Worm (Caenorhabditis elegans): ENCODE results near the gene atg-18.

atg-18 gene

DNA sequence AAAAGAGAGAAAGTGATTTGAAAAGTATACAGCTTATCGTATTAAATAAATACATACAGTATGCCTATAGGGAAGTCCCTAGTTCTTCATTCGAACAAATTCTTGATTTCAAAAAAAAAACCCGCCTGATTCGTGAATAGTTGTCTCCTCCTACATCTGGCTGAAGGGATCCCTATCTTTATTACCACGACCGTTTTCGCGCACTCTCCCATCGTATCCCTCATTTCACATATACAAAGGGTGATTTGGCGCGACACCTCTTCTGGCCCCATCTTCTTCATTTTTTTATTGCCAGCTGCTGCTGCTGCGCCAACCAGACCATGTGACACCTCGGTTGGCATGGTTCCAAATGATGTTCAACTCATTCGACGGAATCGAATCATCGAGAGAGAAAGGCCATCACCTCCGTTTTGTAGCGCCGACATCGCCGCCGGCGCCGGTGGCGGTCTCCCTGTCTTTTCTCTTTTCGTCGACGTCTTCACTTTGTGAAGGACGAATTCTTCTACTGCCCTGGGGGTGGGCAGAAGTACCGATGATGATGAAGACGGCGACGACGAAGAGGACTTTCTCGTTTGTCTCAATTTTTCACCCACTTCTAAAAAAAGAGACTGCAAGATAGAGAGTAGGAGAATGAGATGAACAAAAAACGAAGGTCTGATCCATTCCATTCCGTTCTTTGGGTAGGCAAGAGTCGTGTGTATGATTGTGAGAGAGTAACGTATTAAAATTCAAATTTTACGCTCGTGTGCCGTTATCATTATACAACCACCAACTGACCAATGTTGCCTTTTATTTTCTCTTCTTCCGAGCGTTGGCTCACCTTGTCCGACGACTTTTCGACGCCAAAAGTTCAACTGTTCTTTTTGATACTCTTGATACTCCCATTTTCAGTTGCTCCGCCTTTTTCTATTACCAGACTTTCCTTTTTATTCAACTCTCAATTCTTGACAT, 31.2 kb upstream of the atg-18 start:
- peak; percentile 68 for TF ChIP-seq zfh-2 (GFP tag; conservative IDR thresholded peaks at IDR 0.05)
- no peak for TF ChIP-seq chd-7 (tag; optimal IDR thresholded peaks at IDR 0.05)
- TF ChIP-seq hlh-26 (GFP tag; conservative IDR thresholded peaks at IDR 0.05): no peak
- TF ChIP-seq pbrm-1 (GFP tag; IDR thresholded peaks at IDR 0.05): no peak
- no peak for TF ChIP-seq akir-1 (GFP tag; optimal IDR thresholded peaks at IDR 0.05)
- TF ChIP-seq hrde-1 (tag; optimal IDR thresholded peaks at IDR 0.05; ENCODE audit: borderline replicate concordance): no peak
- no peak for TF ChIP-seq ztf-25 (GFP tag; IDR thresholded peaks at IDR 0.05)
- no peak for TF ChIP-seq die-1 (tag; optimal IDR thresholded peaks at IDR 0.05)
- TF ChIP-seq lin-40 (tag; optimal IDR thresholded peaks at IDR 0.05): peak; percentile 30
- TF ChIP-seq F49E8.2 (tag; optimal IDR thresholded peaks at IDR 0.05; ENCODE audit: insufficient read depth): no peak
- TF ChIP-seq let-526 (GFP tag; IDR thresholded peaks at IDR 0.05): no peak
- TF ChIP-seq B0019.2 (GFP tag; conservative IDR thresholded peaks at IDR 0.05): no peak
- no peak for TF ChIP-seq ama-1 (optimal IDR thresholded peaks at IDR 0.05)
- no peak for TF ChIP-seq ama-1 (GFP tag; optimal IDR thresholded peaks at IDR 0.05)
- TF ChIP-seq F57C9.4 (tag; optimal IDR thresholded peaks at IDR 0.05): no peak
- TF ChIP-seq F52B5.7 (tag; optimal IDR thresholded peaks at IDR 0.05): no peak
- 0 out of 2 replicates have a peak, but pooled peaks have one; percentile 38 for TF ChIP-seq nfyb-1 (GFP tag; IDR thresholded peaks at IDR 0.05)
- no peak for TF ChIP-seq sptf-2 (GFP tag; optimal IDR thresholded peaks at IDR 0.05)
- no peak for TF ChIP-seq lin-54 (GFP tag; optimal IDR thresholded peaks at IDR 0.05)
- no peak for TF ChIP-seq snpc-3.4 (tag; optimal IDR thresholded peaks at IDR 0.05)
- peak; percentile 40 for TF ChIP-seq somi-1 (GFP tag; optimal IDR thresholded peaks at IDR 0.05)
- TF ChIP-seq C17E4.6 (GFP tag; IDR thresholded peaks at IDR 0.05): no peak
- TF ChIP-seq aptf-2 (GFP tag; conservative IDR thresholded peaks at IDR 0.05): no peak
- TF ChIP-seq F57A8.1 (GFP tag; optimal IDR thresholded peaks at IDR 0.05): no peak
- TF ChIP-seq B0261.1 (tag; optimal IDR thresholded peaks at IDR 0.05): no peak
- peak; percentile 29 for TF ChIP-seq ztf-26 (tag; optimal IDR thresholded peaks at IDR 0.05)

DNA sequence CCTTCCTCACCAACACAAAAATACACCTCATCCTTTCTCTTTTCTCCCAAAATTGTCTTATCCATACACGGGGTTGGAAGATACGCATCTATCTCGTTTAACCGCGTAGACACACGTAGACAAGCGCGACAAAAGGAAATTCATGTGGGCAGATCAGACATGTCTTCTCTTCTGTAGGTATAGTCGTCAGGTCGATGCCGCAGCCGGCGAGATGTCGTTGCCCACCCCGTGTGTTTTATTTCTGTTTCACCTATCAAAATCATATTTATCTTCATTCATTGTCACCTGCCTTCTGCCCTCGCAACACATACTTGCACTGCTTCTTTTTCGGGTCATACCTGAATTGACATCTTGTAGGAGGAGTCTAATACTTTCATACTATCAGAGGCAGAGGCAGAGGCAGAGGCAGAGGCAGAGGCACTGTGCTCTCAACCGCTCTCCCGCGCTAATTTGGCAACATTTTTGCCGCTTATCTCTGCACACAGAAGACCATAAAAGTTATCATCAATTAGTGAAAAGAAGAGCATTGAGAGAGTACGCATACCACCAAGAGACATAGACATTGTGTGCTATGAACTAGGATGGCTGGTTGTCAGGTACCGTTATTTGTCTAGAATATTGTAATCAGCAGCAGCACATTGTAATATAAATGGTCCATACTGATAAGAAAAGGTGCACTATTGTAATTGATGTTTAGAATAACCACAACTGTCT, 30.3 kb upstream of the atg-18 start:
- no peak for TF ChIP-seq cebp-1 (GFP tag; IDR thresholded peaks at IDR 0.05)
- peak; percentile 48 for TF ChIP-seq cebp-1 (tag; optimal IDR thresholded peaks at IDR 0.05)
- TF ChIP-seq F23B12.7 (tag; optimal IDR thresholded peaks at IDR 0.05; ENCODE audit: insufficient read depth): no peak
- peak; percentile 98 for TF ChIP-seq nhr-80 (tag; optimal IDR thresholded peaks at IDR 0.05)
- no peak for TF ChIP-seq F57C9.4 (tag; optimal IDR thresholded peaks at IDR 0.05)
- no peak for TF ChIP-seq rpc-1 (optimal IDR thresholded peaks at IDR 0.05)
- TF ChIP-seq rpc-1 (tag; optimal IDR thresholded peaks at IDR 0.05): no peak
- peak; percentile 73 for TF ChIP-seq dox-1 (GFP tag; IDR thresholded peaks at IDR 0.05)
- TF ChIP-seq ztf-22 (GFP tag; optimal IDR thresholded peaks at IDR 0.05): peak; percentile 27
- no peak for TF ChIP-seq nhr-27 (tag; optimal IDR thresholded peaks at IDR 0.05)
- no peak for TF ChIP-seq C06A6.2 (GFP tag; conservative IDR thresholded peaks at IDR 0.05)
